Fruit fly (Drosophila melanogaster): Measurements from ENCODE around the gene Sod1.
A peak's percentile ranks its signal among the peaks of the same experiment; 100 is the strongest.

Gene Sod1

DNA sequence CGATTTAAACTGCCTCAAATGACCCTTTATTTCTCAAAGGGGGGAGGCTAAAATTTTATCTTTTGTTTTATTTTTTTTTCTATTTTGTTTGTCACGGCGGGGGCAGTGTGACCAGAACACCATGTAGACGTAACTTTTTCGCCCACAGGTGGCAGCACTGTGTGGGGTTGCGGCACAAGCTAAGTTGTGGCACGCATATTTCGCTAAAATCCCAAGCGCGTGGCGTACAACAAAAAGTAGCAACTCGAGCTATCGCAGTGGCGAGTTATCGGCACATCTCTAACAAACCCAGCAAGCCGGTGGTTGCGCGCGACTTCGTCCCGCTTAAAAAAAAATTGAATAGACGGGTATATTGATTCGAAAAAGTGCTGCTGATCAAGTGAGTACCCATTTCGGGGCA is 9.5 kb upstream of the Sod1 start, which contains the start of the genes Ufd1 and NaPi-III (continued):
- peak; percentile 87 for TF ChIP-seq MESR4 (GFP tag; optimal IDR thresholded peaks at IDR 0.05)
- no peak for TF ChIP-seq CG10366 (GFP tag; IDR thresholded peaks at IDR 0.05)
- TF ChIP-seq cwo (GFP tag; optimal IDR thresholded peaks at IDR 0.05), result no peak
- peak; percentile 84 for TF ChIP-seq CG16813 (GFP tag; IDR thresholded peaks at IDR 0.05; ENCODE audit: partially characterized antibody)
- no peak for TF ChIP-seq Xrp1 (GFP tag; IDR thresholded peaks at IDR 0.05)
- no peak for TF ChIP-seq CG11398 (GFP tag; optimal IDR thresholded peaks at IDR 0.05)
- TF ChIP-seq CG10321 (GFP tag; IDR thresholded peaks at IDR 0.05), result no peak
- peak; percentile 30 for TF ChIP-seq lab (GFP tag; optimal IDR thresholded peaks at IDR 0.05)
- TF ChIP-seq CG2116 (GFP tag; optimal IDR thresholded peaks at IDR 0.05), result peak; percentile 91
- no peak for TF ChIP-seq CG1602 (GFP tag; optimal IDR thresholded peaks at IDR 0.05)
- peak; percentile 36 for TF ChIP-seq CG8944 (GFP tag; optimal IDR thresholded peaks at IDR 0.05)
- no peak for TF ChIP-seq peb (GFP tag; IDR thresholded peaks at IDR 0.05)
- no peak for TF ChIP-seq CG17568 (GFP tag; optimal IDR thresholded peaks at IDR 0.05)
- TF ChIP-seq al (GFP tag; IDR thresholded peaks at IDR 0.05), result 0 out of 2 replicates have a peak, but pooled peaks have one; percentile 19
- TF ChIP-seq Awh (GFP tag; IDR thresholded peaks at IDR 0.05), result no peak
- TF ChIP-seq jing (GFP tag; optimal IDR thresholded peaks at IDR 0.05), result no peak
- TF ChIP-seq CG3726 (GFP tag; IDR thresholded peaks at IDR 0.05), result no peak
- peak; percentile 81 for TF ChIP-seq CG3847 (GFP tag; IDR thresholded peaks at IDR 0.05)
- TF ChIP-seq Sox100B (GFP tag; optimal IDR thresholded peaks at IDR 0.05), result no peak
- TF ChIP-seq CG4282 (GFP tag; optimal IDR thresholded peaks at IDR 0.05), result peak; percentile 36
- no peak for TF ChIP-seq ttk (GFP tag; IDR thresholded peaks at IDR 0.05)
- TF ChIP-seq CG32772 (GFP tag; IDR thresholded peaks at IDR 0.05), result peak; percentile 85
- no peak for TF ChIP-seq Hand (GFP tag; optimal IDR thresholded peaks at IDR 0.05)
- TF ChIP-seq aop (GFP tag; IDR thresholded peaks at IDR 0.05), result no peak
- peak; percentile 59 for TF ChIP-seq Dad (GFP tag; optimal IDR thresholded peaks at IDR 0.05)
- TF ChIP-seq fd64A (GFP tag; optimal IDR thresholded peaks at IDR 0.05), result no peak
- TF ChIP-seq CG18764 (GFP tag; optimal IDR thresholded peaks at IDR 0.05), result no peak
- TF ChIP-seq CG17359 (tag; optimal IDR thresholded peaks at IDR 0.05), result peak; percentile 57
- no peak for TF ChIP-seq CG3407 (GFP tag; optimal IDR thresholded peaks at IDR 0.05)
- no peak for TF ChIP-seq CG6654 (GFP tag; optimal IDR thresholded peaks at IDR 0.05)
- TF ChIP-seq CG7556 (GFP tag; optimal IDR thresholded peaks at IDR 0.05), result no peak
- peak; percentile 39 for TF ChIP-seq da (GFP tag; optimal IDR thresholded peaks at IDR 0.05)
- TF ChIP-seq CG10147 (GFP tag; optimal IDR thresholded peaks at IDR 0.05), result no peak
- TF ChIP-seq Tbp (GFP tag; optimal IDR thresholded peaks at IDR 0.05), result no peak
- TF ChIP-seq Dip3 (GFP tag; optimal IDR thresholded peaks at IDR 0.05), result no peak
- TF ChIP-seq slou (GFP tag; optimal IDR thresholded peaks at IDR 0.05), result no peak
- no peak for TF ChIP-seq klu (GFP tag; IDR thresholded peaks at IDR 0.05)
- no peak for TF ChIP-seq yki (optimal IDR thresholded peaks at IDR 0.05)
- TF ChIP-seq stc (GFP tag; IDR thresholded peaks at IDR 0.05), result no peak
- TF ChIP-seq CG7963 (GFP tag; IDR thresholded peaks at IDR 0.05; ENCODE audit: partially characterized antibody), result peak; percentile 68
- TF ChIP-seq sr (GFP tag; IDR thresholded peaks at IDR 0.05), result no peak
- TF ChIP-seq repo (GFP tag; optimal IDR thresholded peaks at IDR 0.05), result no peak
- TF ChIP-seq CkIIα-i1 (GFP tag; IDR thresholded peaks at IDR 0.05), result no peak
- no peak for TF ChIP-seq danr (GFP tag; IDR thresholded peaks at IDR 0.05)
- no peak for TF ChIP-seq Six4 (GFP tag; optimal IDR thresholded peaks at IDR 0.05)
- TF ChIP-seq Oaz (GFP tag; IDR thresholded peaks at IDR 0.05), result no peak
- peak; percentile 20 for TF ChIP-seq Side (GFP tag; optimal IDR thresholded peaks at IDR 0.05)
- TF ChIP-seq btn (GFP tag; optimal IDR thresholded peaks at IDR 0.05), result peak; percentile 24
- peak; percentile 82 for TF ChIP-seq CG4360 (GFP tag; IDR thresholded peaks at IDR 0.05)
- TF ChIP-seq ems (GFP tag; optimal IDR thresholded peaks at IDR 0.05), result peak; percentile 23
- TF ChIP-seq CG17829 (tag; optimal IDR thresholded peaks at IDR 0.05), result peak; percentile 71
- peak; percentile 92 for TF ChIP-seq CG17186 (GFP tag; optimal IDR thresholded peaks at IDR 0.05)
- peak; percentile 76 for TF ChIP-seq slbo (GFP tag; IDR thresholded peaks at IDR 0.05)

Data from whole organism, embryonic.